Worm (Caenorhabditis elegans): ENCODE measurements around the gene rml-1.

The rml-1 gene

ce11 chrIII:13716831-13717230 is 51.1 kb downstream of the rml-1 start (continued):
- TF ChIP-seq sup-37 (GFP tag; optimal IDR thresholded peaks at IDR 0.05) (no peak), dsc-1 (tag; optimal IDR thresholded peaks at IDR 0.05) (peak; percentile 77)

DNA sequence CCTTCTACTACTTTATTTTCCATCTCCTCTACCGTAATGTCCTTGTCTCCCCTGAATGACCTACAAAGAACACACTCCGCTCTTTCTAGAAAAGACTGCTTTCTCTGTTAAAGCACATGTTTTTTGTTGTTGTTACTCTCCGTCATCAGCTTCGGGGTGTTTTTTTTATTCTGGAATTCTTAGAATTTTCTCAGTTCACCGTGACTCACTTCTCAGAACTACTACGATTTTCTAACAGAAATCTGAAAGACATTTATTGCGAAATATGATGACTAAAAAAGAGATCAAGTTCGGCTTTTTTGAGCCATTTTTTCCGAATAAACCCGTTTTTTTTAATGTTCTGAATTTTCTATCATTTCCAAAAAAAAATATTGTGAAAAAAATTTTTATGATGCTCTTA is 51.6 kb downstream of the rml-1 start:
- no peak for TF ChIP-seq snu-23 (GFP tag; optimal IDR thresholded peaks at IDR 0.05)
- TF ChIP-seq isw-1 (GFP tag; IDR thresholded peaks at IDR 0.05), result no peak
- peak; percentile 87 for TF ChIP-seq nhr-71 (tag; optimal IDR thresholded peaks at IDR 0.05)
- no peak for TF ChIP-seq mdl-1 (tag; optimal IDR thresholded peaks at IDR 0.05)
- TF ChIP-seq rnt-1 (tag; optimal IDR thresholded peaks at IDR 0.05), result no peak
- no peak for TF ChIP-seq egl-27 (tag; optimal IDR thresholded peaks at IDR 0.05)
- TF ChIP-seq swsn-7 (tag; optimal IDR thresholded peaks at IDR 0.05), result peak; percentile 32
- TF ChIP-seq nhr-12 (tag; optimal IDR thresholded peaks at IDR 0.05), result no peak
- TF ChIP-seq elt-2 (tag; optimal IDR thresholded peaks at IDR 0.05), result no peak
- no peak for TF ChIP-seq nhr-85 (tag)
- no peak for TF ChIP-seq unc-98 (GFP tag; IDR thresholded peaks at IDR 0.05)
- TF ChIP-seq pag-3 (tag; optimal IDR thresholded peaks at IDR 0.05; ENCODE audit: borderline replicate concordance, insufficient read depth), result no peak
- no peak for TF ChIP-seq egl-13 (tag; optimal IDR thresholded peaks at IDR 0.05)
- no peak for TF ChIP-seq unc-30 (tag; optimal IDR thresholded peaks at IDR 0.05)
- no peak for TF ChIP-seq C04F5.9 (tag; optimal IDR thresholded peaks at IDR 0.05)
- no peak for TF ChIP-seq vab-15 (tag; optimal IDR thresholded peaks at IDR 0.05)
- no peak for TF ChIP-seq zag-1 (tag; optimal IDR thresholded peaks at IDR 0.05)
- TF ChIP-seq aha-1 (tag; optimal IDR thresholded peaks at IDR 0.05), result no peak
- TF ChIP-seq hlh-4 (tag; optimal IDR thresholded peaks at IDR 0.05), result no peak
- TF ChIP-seq snpc-4 (tag; optimal IDR thresholded peaks at IDR 0.05), result no peak
- no peak for TF ChIP-seq efl-3 (GFP tag; optimal IDR thresholded peaks at IDR 0.05)
- TF ChIP-seq jun-1 (tag; optimal IDR thresholded peaks at IDR 0.05), result no peak
- no peak for TF ChIP-seq pqm-1 (tag; optimal IDR thresholded peaks at IDR 0.05)
- no peak for TF ChIP-seq ces-1 (GFP tag; optimal IDR thresholded peaks at IDR 0.05)
- peak; percentile 63 for TF ChIP-seq pax-3 (tag; optimal IDR thresholded peaks at IDR 0.05)
- TF ChIP-seq ama-1 (optimal IDR thresholded peaks at IDR 0.05), result no peak
- TF ChIP-seq dsc-1 (tag; optimal IDR thresholded peaks at IDR 0.05), result no peak
- TF ChIP-seq nhr-20 (tag; optimal IDR thresholded peaks at IDR 0.05), result peak; percentile 13
- no peak for TF ChIP-seq hpl-2 (GFP tag; optimal IDR thresholded peaks at IDR 0.05)
- TF ChIP-seq fkh-4 (tag; optimal IDR thresholded peaks at IDR 0.05; ENCODE audit: borderline replicate concordance), result no peak
- TF ChIP-seq lin-39 (tag; optimal IDR thresholded peaks at IDR 0.05), result no peak
- no peak for TF ChIP-seq nhr-237 (tag; optimal IDR thresholded peaks at IDR 0.05)
- peak; percentile 43 for TF ChIP-seq lin-13 (GFP tag; optimal IDR thresholded peaks at IDR 0.05)
- TF ChIP-seq skn-1 (tag; optimal IDR thresholded peaks at IDR 0.05), result peak; percentile 90
- TF ChIP-seq dpl-1 (GFP tag; optimal IDR thresholded peaks at IDR 0.05), result no peak
- no peak for TF ChIP-seq nhr-90 (tag; optimal IDR thresholded peaks at IDR 0.05; ENCODE audit: poor library complexity)
- TF ChIP-seq tbx-2 (tag; optimal IDR thresholded peaks at IDR 0.05), result no peak
- no peak for TF ChIP-seq irx-1 (tag; optimal IDR thresholded peaks at IDR 0.05)
- no peak for TF ChIP-seq lin-15B (tag; optimal IDR thresholded peaks at IDR 0.05)
- no peak for TF ChIP-seq aly-2 (tag; optimal IDR thresholded peaks at IDR 0.05)
- TF ChIP-seq sptf-1 (tag; optimal IDR thresholded peaks at IDR 0.05), result no peak
- no peak for TF ChIP-seq nhr-19 (GFP tag; conservative IDR thresholded peaks at IDR 0.05)
- peak; percentile 96 for TF ChIP-seq fkh-8 (tag; optimal IDR thresholded peaks at IDR 0.05)
- no peak for TF ChIP-seq nhr-84 (tag; optimal IDR thresholded peaks at IDR 0.05)
- TF ChIP-seq ceh-8 (GFP tag; optimal IDR thresholded peaks at IDR 0.05), result no peak
- no peak for TF ChIP-seq Y116A8C.19 (tag; optimal IDR thresholded peaks at IDR 0.05; ENCODE audit: borderline replicate concordance)
- peak; percentile 39 for TF ChIP-seq mep-1 (tag; optimal IDR thresholded peaks at IDR 0.05)
- no peak for TF ChIP-seq lin-35 (GFP tag; optimal IDR thresholded peaks at IDR 0.05)
- no peak for TF ChIP-seq lir-3 (tag; optimal IDR thresholded peaks at IDR 0.05; ENCODE audit: poor library complexity)
- no peak for TF ChIP-seq unc-86 (tag; optimal IDR thresholded peaks at IDR 0.05)
- no peak for TF ChIP-seq nhr-28 (tag; optimal IDR thresholded peaks at IDR 0.05)
